Worm (Caenorhabditis elegans) whole organism, L2 larva: Measurements from ENCODE around the gene toe-1.

Experiments used
- C34F6.9 ChIP-seq: fragments of 150-350 bp; optimal IDR thresholded peaks from 2 replicates; lab custom pipeline; 2014; ENCODE audit warnings: missing biosample characterization, missing genetic modification characterization
- F13H6.1 ChIP-seq: sonication (generic microtip); optimal IDR thresholded peaks from 2 replicates; lab custom pipeline; 2016; ENCODE audit warnings: missing genetic modification characterization, missing compliant biosample characterization
- Y55F3AM.14 ChIP-seq: fragments of 200-800 bp; sonication (Bioruptor generic); optimal IDR thresholded peaks from 2 replicates; lab custom pipeline; 2018; ENCODE audit warnings: mild to moderate bottlenecking, missing genetic modification characterization, missing compliant biosample characterization
- ZK546.5 ChIP-seq: sonication (generic microtip); optimal IDR thresholded peaks from 2 replicates; lab custom pipeline; 2017; ENCODE audit warnings: missing biosample characterization, missing genetic modification characterization
- aly-2 ChIP-seq: fragments of 150-350 bp; optimal IDR thresholded peaks from 2 replicates; lab custom pipeline; 2014; ENCODE audit warnings: missing biosample characterization, missing genetic modification characterization
- ama-1 ChIP-seq: fragments of 150-350 bp; optimal IDR thresholded peaks from 2 replicates; lab custom pipeline; 2018; ENCODE audit warnings: inconsistent platforms
- blmp-1 ChIP-seq: sonication (generic microtip); optimal IDR thresholded peaks from 2 replicates; lab custom pipeline; 2017; ENCODE audit warnings: missing genetic modification characterization, mild to moderate bottlenecking, missing compliant biosample characterization, antibody characterized with exemption, moderate library complexity; ENCODE audit not compliant: insufficient read depth
- crh-2 ChIP-seq: sonication (generic microtip); optimal IDR thresholded peaks from 2 replicates; lab custom pipeline; 2017; ENCODE audit warnings: missing biosample characterization, missing genetic modification characterization
- dmd-4 ChIP-seq: sonication (generic microtip); optimal IDR thresholded peaks from 2 replicates; lab custom pipeline; 2017; ENCODE audit warnings: missing biosample characterization, missing genetic modification characterization
- egl-27 ChIP-seq: sonication (generic microtip); optimal IDR thresholded peaks from 3 replicates; lab custom pipeline; 2017; ENCODE audit warnings: missing biosample characterization, missing genetic modification reagents, missing genetic modification characterization
- gmeb-1 ChIP-seq: fragments of 150-350 bp; optimal IDR thresholded peaks from 2 replicates; lab custom pipeline; 2014; ENCODE audit warnings: missing biosample characterization, missing genetic modification characterization
- lsy-2 ChIP-seq, 2 experiments: fragments of 150-350 bp in 1 of 2; sonication (generic microtip) in 1 of 2; optimal IDR thresholded peaks; 2 replicates each; lab custom pipeline; 2014 to 2017; ENCODE audit warnings: missing biosample characterization in 2 of 2, missing genetic modification characterization in 2 of 2
- mbf-1 ChIP-seq: sonication (generic microtip); optimal IDR thresholded peaks from 2 replicates; lab custom pipeline; 2017; ENCODE audit warnings: missing biosample characterization, missing genetic modification characterization
- mdl-1 ChIP-seq, 2 experiments: fragments of 150-350 bp in 1 of 2; sonication (generic microtip) in 1 of 2; optimal IDR thresholded peaks; 2 replicates each; lab custom pipeline; 2017; ENCODE audit warnings: missing biosample characterization in 2 of 2, missing genetic modification characterization in 2 of 2
- nhr-10 ChIP-seq: sonication (generic microtip); optimal IDR thresholded peaks from 2 replicates; lab custom pipeline; 2017; ENCODE audit warnings: missing biosample characterization, missing genetic modification characterization
- nhr-12 ChIP-seq: fragments of 150-350 bp; optimal IDR thresholded peaks from 2 replicates; lab custom pipeline; 2014; ENCODE audit warnings: missing biosample characterization, missing genetic modification characterization
- nhr-129 ChIP-seq: fragments of 150-350 bp; optimal IDR thresholded peaks from 2 replicates; lab custom pipeline; 2014; ENCODE audit warnings: missing biosample characterization, missing genetic modification characterization
- nhr-23 ChIP-seq: fragments of 150-350 bp; optimal IDR thresholded peaks from 2 replicates; lab custom pipeline; 2014; ENCODE audit warnings: missing biosample characterization, missing genetic modification reagents, missing genetic modification characterization
- nhr-6 ChIP-seq: fragments of 150-350 bp; optimal IDR thresholded peaks from 2 replicates; lab custom pipeline; 2014; ENCODE audit warnings: missing biosample characterization, missing genetic modification characterization
- nhr-77 ChIP-seq: fragments of 150-350 bp; optimal IDR thresholded peaks from 2 replicates; lab custom pipeline; 2014; ENCODE audit warnings: missing biosample characterization, missing genetic modification characterization
- peb-1 ChIP-seq: fragments of 150-350 bp; optimal IDR thresholded peaks from 2 replicates; lab custom pipeline; 2014; ENCODE audit warnings: missing biosample characterization, missing genetic modification characterization
- sem-4 ChIP-seq: fragments of 150-350 bp; optimal IDR thresholded peaks from 2 replicates; lab custom pipeline; 2014; ENCODE audit warnings: missing biosample characterization, missing genetic modification reagents, missing genetic modification characterization
- sma-3 ChIP-seq: sonication (generic microtip); optimal IDR thresholded peaks from 2 replicates; lab custom pipeline; 2016; ENCODE audit warnings: missing genetic modification reagents, missing genetic modification characterization, missing compliant biosample characterization
- sma-9 ChIP-seq, 2 experiments: fragments of 150-350 bp in 1 of 2; sonication (generic microtip) in 1 of 2; optimal IDR thresholded peaks; 2 replicates each; lab custom pipeline; 2014 to 2016; ENCODE audit warnings: missing genetic modification characterization in 2 of 2, mild to moderate bottlenecking in 1 of 2, missing biosample characterization in 1 of 2, missing compliant biosample characterization in 1 of 2, missing genetic modification reagents in 1 of 2, moderate library complexity in 1 of 2
- snpc-4 ChIP-seq: fragments of 150-350 bp; optimal IDR thresholded peaks from 2 replicates; lab custom pipeline; 2014; ENCODE audit warnings: missing biosample characterization, missing genetic modification characterization
- unc-55 ChIP-seq: fragments of 150-350 bp; sonication (generic microtip); optimal IDR thresholded peaks from 3 replicates; lab custom pipeline; 2014; ENCODE audit warnings: missing biosample characterization, missing genetic modification reagents, missing genetic modification characterization
- zag-1 ChIP-seq: fragments of 150-350 bp; optimal IDR thresholded peaks from 2 replicates; lab custom pipeline; 2014; ENCODE audit warnings: missing biosample characterization, missing genetic modification characterization
- ztf-1 ChIP-seq: fragments of 200-800 bp; sonication (Bioruptor generic); conservative IDR thresholded peaks from 2 replicates; pipeline ENCODE4 v1.3.6; 2022; ENCODE audit warnings: missing genetic modification characterization, missing compliant biosample characterization
- ztf-11 ChIP-seq: sonication (generic microtip); optimal IDR thresholded peaks from 2 replicates; lab custom pipeline; 2017; ENCODE audit warnings: missing biosample characterization, missing genetic modification characterization
- ztf-4 ChIP-seq: fragments of 150-350 bp; optimal IDR thresholded peaks from 2 replicates; lab custom pipeline; 2014; ENCODE audit warnings: missing biosample characterization, missing genetic modification characterization

toe-1 gene

ce11 chrII:4453453-4453852 is 28.5 kb downstream of the toe-1 start:
- no peak for TF ChIP-seq ama-1 (lab: Kevin White, UChicago)
- TF ChIP-seq C34F6.9 = peak; percentile 12
- peak; percentile 38 for TF ChIP-seq unc-55 (GFP tag; lab: Kevin White, UChicago)
- TF ChIP-seq, all 48 proteins: peak for 2

- no peak for TF ChIP-seq ztf-1 (GFP tag; lab: Robert Waterston, UW)
- TF ChIP-seq ztf-4 (tag; lab: Kevin White, UChicago) = no peak
- TF ChIP-seq nhr-23 (tag; lab: Kevin White, UChicago) = no peak
- no peak for TF ChIP-seq dmd-4 (tag; lab: Kevin White, UChicago)
- no peak for TF ChIP-seq nhr-77 (tag; lab: Kevin White, UChicago)
- TF ChIP-seq mbf-1 (tag; lab: Kevin White, UChicago) = no peak
- TF ChIP-seq C34F6.9 = no peak
- TF ChIP-seq gmeb-1 (tag; lab: Kevin White, UChicago) = no peak
- TF ChIP-seq blmp-1 (tag; lab: Kevin White, UChicago) = no peak
- no peak for TF ChIP-seq sma-3 (GFP tag; lab: Kevin White, UChicago)
These were observed 29.9 kb downstream of the toe-1 start for ce11 chrII:4454823-4455222.

ce11 chrII:4456024-4456423 is 31.1 kb downstream of the toe-1 start:
- TF ChIP-seq Y55F3AM.14 (GFP tag; lab: Kevin White, UChicago) (peak; percentile 55), C34F6.9 (peak; percentile 58), egl-27 (tag; lab: Kevin White, UChicago) (no peak), nhr-129 (tag; lab: Kevin White, UChicago) (peak; percentile 45), aly-2 (tag; lab: Kevin White, UChicago) (no peak), crh-2 (tag; lab: Kevin White, UChicago) (peak; percentile 17), F13H6.1 (tag; lab: Kevin White, UChicago) (peak; percentile 62), mdl-1 (tag; optimal IDR thresholded peaks at IDR 0.05; lab: Kevin White, UChicago) (peak in 1 of 2 experiments; percentile 32), zag-1 (peak; percentile 38), gmeb-1 (tag; lab: Kevin White, UChicago) (no peak), lsy-2 (tag; optimal IDR thresholded peaks at IDR 0.05; lab: Kevin White, UChicago) (peak; percentile 19 to 25), sem-4 (tag; lab: Kevin White, UChicago) (peak; percentile 47), unc-55 (GFP tag; lab: Kevin White, UChicago) (peak; percentile 68), ztf-1 (GFP tag; lab: Robert Waterston, UW) (no peak), nhr-6 (tag; lab: Kevin White, UChicago) (peak; percentile 3), nhr-12 (tag; lab: Kevin White, UChicago) (no peak)

- no peak for TF ChIP-seq sem-4 (tag; lab: Kevin White, UChicago)
- TF ChIP-seq zag-1 = no peak
- TF ChIP-seq ama-1 (lab: Kevin White, UChicago) = no peak
- TF ChIP-seq ztf-11 (tag; lab: Kevin White, UChicago) = no peak
- no peak for TF ChIP-seq ztf-4 (tag; lab: Kevin White, UChicago)
- TF ChIP-seq, all 48 proteins: peak for 0
These were observed 35.3 kb downstream of the toe-1 start for ce11 chrII:4460297-4460696.

ce11 chrII:4460851-4461250 is 35.9 kb downstream of the toe-1 start, which contains the start of the genes T12C9.7 and vps-18:
Gene T12C9.7 (minus strand): TSS chrII:4460951.
Gene vps-18 (plus strand): TSS chrII:4461130.
- no peak for TF ChIP-seq nhr-12 (tag; lab: Kevin White, UChicago)
- TF ChIP-seq, all 48 proteins: peak for 0

ce11 chrII:4462842-4463241 is 37.9 kb downstream of the toe-1 start:
- TF ChIP-seq nhr-10 (tag; lab: Kevin White, UChicago) (no peak), ztf-4 (tag; lab: Kevin White, UChicago) (no peak), F13H6.1 (tag; lab: Kevin White, UChicago) (no peak), dmd-4 (tag; lab: Kevin White, UChicago) (no peak), nhr-12 (tag; lab: Kevin White, UChicago) (no peak), blmp-1 (tag; lab: Kevin White, UChicago) (no peak), egl-27 (tag; lab: Kevin White, UChicago) (no peak), nhr-23 (tag; lab: Kevin White, UChicago) (no peak), aly-2 (tag; lab: Kevin White, UChicago) (no peak), peb-1 (tag; lab: Kevin White, UChicago) (no peak), nhr-6 (tag; lab: Kevin White, UChicago) (no peak), sma-3 (GFP tag; lab: Kevin White, UChicago) (no peak), ZK546.5 (tag; lab: Kevin White, UChicago) (no peak), sma-9 (GFP tag; optimal IDR thresholded peaks at IDR 0.05; lab: Kevin White, UChicago) (no peak), sma-9 (tag; optimal IDR thresholded peaks at IDR 0.05; lab: Kevin White, UChicago) (no peak), snpc-4 (tag; lab: Kevin White, UChicago) (no peak)
- TF ChIP-seq, all 48 proteins: peak for 0
